Worm (Caenorhabditis elegans): ENCODE measurements around the gene idi-1.

ce11 chrIII:8080165-8080738 lies 11.3 kb upstream of the idi-1 start, which contains the start of the genes dcr-1 and apc-2:
- TF ChIP-seq nhr-129 (tag; optimal IDR thresholded peaks at IDR 0.05): no peak
- no peak for TF ChIP-seq nhr-6 (tag; optimal IDR thresholded peaks at IDR 0.05)
- no peak for TF ChIP-seq unc-39 (tag; optimal IDR thresholded peaks at IDR 0.05)
